Fruit fly (Drosophila melanogaster) whole organism, wandering third instar larva: ENCODE results near the gene Ptpa.
A peak's percentile ranks its signal among the peaks of the same experiment; 100 is the strongest.

Source experiments
- Abd-B ChIP-seq: fragments of >200 bp; optimal IDR thresholded peaks from 2 replicates; lab custom pipeline; 2017; ENCODE audit warnings: missing biosample characterization, missing genetic modification characterization
- CG32264 ChIP-seq: fragments of 200-800 bp; sonication (Bioruptor generic); optimal IDR thresholded peaks from 2 replicates; lab custom pipeline; 2016; ENCODE audit warnings: missing biosample characterization, missing genetic modification characterization
- CG9705 ChIP-seq: fragments of 200-800 bp; sonication (Bioruptor generic); optimal IDR thresholded peaks from 2 replicates; lab custom pipeline; 2018; ENCODE audit warnings: missing biosample characterization, mild to moderate bottlenecking, missing genetic modification characterization
- CrebA ChIP-seq: fragments of 200-800 bp; sonication (Bioruptor generic); optimal IDR thresholded peaks from 2 replicates; lab custom pipeline; 2016; ENCODE audit warnings: missing biosample characterization, mild to moderate bottlenecking, missing genetic modification characterization, borderline replicate concordance
- Dfd ChIP-seq: fragments of >200 bp; optimal IDR thresholded peaks from 2 replicates; lab custom pipeline; 2017; ENCODE audit warnings: missing biosample characterization, missing genetic modification characterization
- GATAd ChIP-seq: sonication (Bioruptor generic); optimal IDR thresholded peaks from 2 replicates; lab custom pipeline; 2016; ENCODE audit warnings: missing biosample characterization, missing genetic modification characterization
- HLH106 ChIP-seq: fragments of 200-800 bp; optimal IDR thresholded peaks from 3 replicates; lab custom pipeline; 2019; ENCODE audit warnings: missing biosample characterization, mild to moderate bottlenecking, missing genetic modification characterization, moderate library complexity
- Hnf4 ChIP-seq: fragments of 200-800 bp; sonication (Bioruptor generic); optimal IDR thresholded peaks from 2 replicates; lab custom pipeline; 2016; ENCODE audit warnings: missing biosample characterization, mild to moderate bottlenecking, missing genetic modification characterization
- Hr83 ChIP-seq: fragments of 200-300 bp; sonication (Bioruptor generic); optimal IDR thresholded peaks from 2 replicates; lab custom pipeline; 2016; ENCODE audit warnings: missing biosample characterization, mild to moderate bottlenecking, missing genetic modification characterization, moderate library complexity; ENCODE audit not compliant: poor library complexity, severe bottlenecking
- Jra ChIP-seq: sonication (Bioruptor generic); optimal IDR thresholded peaks from 2 replicates; lab custom pipeline; 2016; ENCODE audit warnings: missing biosample characterization, missing genetic modification characterization
- Mio ChIP-seq: sonication (Bioruptor generic); optimal IDR thresholded peaks from 2 replicates; lab custom pipeline; 2016; ENCODE audit warnings: missing biosample characterization, missing genetic modification characterization
- Myc ChIP-seq: fragments of >200 bp; optimal IDR thresholded peaks from 2 replicates; lab custom pipeline; 2017
- N ChIP-seq: fragments of >200 bp; optimal IDR thresholded peaks from 2 replicates; lab custom pipeline; 2018; ENCODE audit warnings: missing biosample characterization, missing external identifiers, missing genetic modification characterization
- OdsH ChIP-seq: fragments of 200-800 bp; sonication (Bioruptor generic); optimal IDR thresholded peaks from 2 replicates; lab custom pipeline; 2016; ENCODE audit warnings: missing biosample characterization, mild to moderate bottlenecking, missing genetic modification characterization
- Rel ChIP-seq, 2 experiments: fragments of 200-800 bp; sonication (Bioruptor generic) in 1 of 2; optimal IDR thresholded peaks; 2 replicates in 1 of 2; 3 replicates in 1 of 2; lab custom pipeline; 2016 to 2019; ENCODE audit warnings: mild to moderate bottlenecking in 2 of 2, missing biosample characterization in 2 of 2, missing genetic modification characterization in 2 of 2, moderate library complexity in 1 of 2
- Sp1 ChIP-seq: fragments of 200-800 bp; sonication (Bioruptor generic); optimal IDR thresholded peaks from 3 replicates; lab custom pipeline; 2019; ENCODE audit warnings: missing biosample characterization, mild to moderate bottlenecking, missing genetic modification characterization, moderate library complexity
- Vsx2 ChIP-seq: fragments of 200-300, 225-300 bp; sonication (Bioruptor generic); optimal IDR thresholded peaks from 2 replicates; lab custom pipeline; 2018; ENCODE audit warnings: missing biosample characterization, missing genetic modification characterization; ENCODE audit not compliant: partially characterized antibody
- br ChIP-seq: fragments of 200-800 bp; sonication (Bioruptor generic); optimal IDR thresholded peaks from 2 replicates; lab custom pipeline; 2016; ENCODE audit warnings: missing biosample characterization, missing genetic modification characterization
- brk ChIP-seq: fragments of 200-800 bp; sonication (Bioruptor generic); optimal IDR thresholded peaks from 2 replicates; lab custom pipeline; 2016; ENCODE audit warnings: missing biosample characterization, mild to moderate bottlenecking, missing genetic modification characterization
- dl ChIP-seq, 2 experiments: fragments of 175-275, 200-275 bp in 1 of 2; fragments of 200-275 bp in 1 of 2; sonication (Bioruptor generic); optimal IDR thresholded peaks; lab custom pipeline; 2018; ENCODE audit warnings: mild to moderate bottlenecking in 2 of 2, missing biosample characterization in 2 of 2, missing genetic modification characterization in 2 of 2, moderate library complexity in 2 of 2; ENCODE audit not compliant: partially characterized antibody in 2 of 2, insufficient read depth in 1 of 2
- dmrt93B ChIP-seq: fragments of 200-800 bp; sonication (Bioruptor generic); optimal IDR thresholded peaks from 2 replicates; lab custom pipeline; 2018; ENCODE audit warnings: missing biosample characterization, mild to moderate bottlenecking, missing genetic modification characterization
- ey ChIP-seq: fragments of 200-800 bp; sonication (Bioruptor generic); optimal IDR thresholded peaks from 2 replicates; lab custom pipeline; 2016; ENCODE audit warnings: missing biosample characterization, missing genetic modification characterization
- foxo ChIP-seq, 2 experiments: fragments of 200-800 bp; sonication (Bioruptor generic); optimal IDR thresholded peaks; 2 replicates in 1 of 2; 3 replicates in 1 of 2; lab custom pipeline; 2016 to 2017; ENCODE audit warnings: missing biosample characterization in 2 of 2, missing genetic modification characterization in 2 of 2
- fru ChIP-seq: fragments of 200-800 bp; sonication (Bioruptor generic); optimal IDR thresholded peaks from 3 replicates; lab custom pipeline; 2016; ENCODE audit warnings: missing biosample characterization, mild to moderate bottlenecking, missing genetic modification characterization
- h ChIP-seq: fragments of 200-800 bp; sonication (Bioruptor generic); optimal IDR thresholded peaks from 3 replicates; lab custom pipeline; 2016; ENCODE audit warnings: missing biosample characterization, mild to moderate bottlenecking, missing genetic modification characterization
- jim ChIP-seq: fragments of 175-275, 200-325 bp; sonication (Bioruptor generic); optimal IDR thresholded peaks from 2 replicates; lab custom pipeline; 2016; ENCODE audit warnings: missing biosample characterization, mild to moderate bottlenecking, missing genetic modification characterization
- lola ChIP-seq: fragments of >200 bp; optimal IDR thresholded peaks from 2 replicates; lab custom pipeline; 2017; ENCODE audit warnings: missing biosample characterization, missing genetic modification characterization
- pan ChIP-seq: fragments of >200 bp; optimal IDR thresholded peaks from 2 replicates; lab custom pipeline; 2017
- psq ChIP-seq: fragments of 200-800 bp; sonication (Bioruptor generic); optimal IDR thresholded peaks from 3 replicates; lab custom pipeline; 2017; ENCODE audit warnings: missing biosample characterization, mild to moderate bottlenecking, missing genetic modification characterization, moderate library complexity
- rgr ChIP-seq: fragments of 200-800 bp; sonication (Bioruptor generic); optimal IDR thresholded peaks from 3 replicates; lab custom pipeline; 2016; ENCODE audit warnings: missing biosample characterization, mild to moderate bottlenecking, missing genetic modification characterization
- sage ChIP-seq: fragments of 200-800 bp; sonication (Bioruptor generic); optimal IDR thresholded peaks from 2 replicates; lab custom pipeline; 2016; ENCODE audit warnings: missing biosample characterization, mild to moderate bottlenecking, missing genetic modification characterization
- sv ChIP-seq: fragments of 200-800 bp; sonication (Bioruptor generic); optimal IDR thresholded peaks from 3 replicates; lab custom pipeline; 2016; ENCODE audit warnings: missing biosample characterization, missing genetic modification characterization
- tai ChIP-seq: sonication (Bioruptor generic); optimal IDR thresholded peaks from 2 replicates; lab custom pipeline; 2016; ENCODE audit warnings: missing biosample characterization, missing genetic modification characterization
- usp ChIP-seq: fragments of >200 bp; optimal IDR thresholded peaks from 2 replicates; lab custom pipeline; 2017; ENCODE audit warnings: missing biosample characterization, missing genetic modification characterization
- woc ChIP-seq: sonication (Bioruptor generic); optimal IDR thresholded peaks from 2 replicates; lab custom pipeline; 2016; ENCODE audit warnings: missing biosample characterization, mild to moderate bottlenecking, missing genetic modification characterization

The Ptpa gene

dm6 chr2L:3348146-3348747, 28.6 kb upstream of the Ptpa start:
- peak; percentile 76 for TF ChIP-seq brk
- peak; percentile 89 for TF ChIP-seq tai
- peak; percentile 70 for TF ChIP-seq woc (GFP tag; lab: Kevin White, UChicago)
- peak; percentile 52 to 81 for TF ChIP-seq foxo (GFP tag; optimal IDR thresholded peaks at IDR 0.05; lab: Kevin White, UChicago)
- TF ChIP-seq Rel (GFP tag; optimal IDR thresholded peaks at IDR 0.05; lab: Kevin White, UChicago): no peak
- peak; percentile 23 for TF ChIP-seq Rel (tag; optimal IDR thresholded peaks at IDR 0.05; lab: Kevin White, UChicago)
- TF ChIP-seq GATAd: peak; percentile 63
- TF ChIP-seq lola (GFP tag; lab: Kevin White, UChicago): no peak
- no peak for TF ChIP-seq N (GFP tag; lab: Kevin White, UChicago)
- TF ChIP-seq dmrt93B (GFP tag; lab: Kevin White, UChicago): peak; percentile 67
- peak; percentile 74 for TF ChIP-seq CG32264 (GFP tag; lab: Kevin White, UChicago)
- peak; percentile 85 for TF ChIP-seq rgr (GFP tag; lab: Kevin White, UChicago)
- TF ChIP-seq HLH106: peak; percentile 82
- no peak for TF ChIP-seq CrebA
- no peak for TF ChIP-seq pan (lab: Kevin White, UChicago)
- TF ChIP-seq sv (GFP tag; lab: Kevin White, UChicago): peak; percentile 7
- peak; percentile 84 for TF ChIP-seq Sp1 (GFP tag; lab: Kevin White, UChicago)
- peak; percentile 87 for TF ChIP-seq h (GFP tag; lab: Kevin White, UChicago)
- peak; percentile 88 for TF ChIP-seq br (GFP tag; lab: Kevin White, UChicago)
- peak; percentile 6 for TF ChIP-seq CG9705 (GFP tag; lab: Kevin White, UChicago)
- TF ChIP-seq usp (GFP tag; lab: Kevin White, UChicago): no peak
- TF ChIP-seq Mio: peak; percentile 66
- peak; percentile 79 for TF ChIP-seq fru
- TF ChIP-seq dl (GFP tag; optimal IDR thresholded peaks at IDR 0.05; lab: Kevin White, UChicago; ENCODE audit: insufficient read depth in 1 of 2, partially characterized antibody in 2 of 2): no peak
- peak; percentile 91 for TF ChIP-seq OdsH (GFP tag; lab: Kevin White, UChicago)
- peak; percentile 78 for TF ChIP-seq ey
- peak; percentile 75 for TF ChIP-seq sage
- peak; percentile 85 for TF ChIP-seq psq
- peak; percentile 91 for TF ChIP-seq Hnf4 (GFP tag; lab: Kevin White, UChicago)
- peak; percentile 77 for TF ChIP-seq Jra (GFP tag; lab: Kevin White, UChicago)
- no peak for TF ChIP-seq jim (GFP tag; lab: Kevin White, UChicago)

- TF ChIP-seq fru (peak; percentile 21), h (GFP tag; lab: Kevin White, UChicago) (no peak), woc (GFP tag; lab: Kevin White, UChicago) (peak; percentile 38), Myc (lab: Kevin White, UChicago) (no peak), tai (no peak), CG32264 (GFP tag; lab: Kevin White, UChicago) (no peak), Abd-B (no peak), ey (no peak), Sp1 (GFP tag; lab: Kevin White, UChicago) (no peak), CG9705 (GFP tag; lab: Kevin White, UChicago) (no peak), usp (GFP tag; lab: Kevin White, UChicago) (no peak), Vsx2 (GFP tag; lab: Kevin White, UChicago) (no peak), br (GFP tag; lab: Kevin White, UChicago) (peak; percentile 27), Hnf4 (GFP tag; lab: Kevin White, UChicago) (no peak), OdsH (GFP tag; lab: Kevin White, UChicago) (peak; percentile 21), Rel (GFP tag; optimal IDR thresholded peaks at IDR 0.05; lab: Kevin White, UChicago) (no peak), Rel (tag; optimal IDR thresholded peaks at IDR 0.05; lab: Kevin White, UChicago) (no peak), dl (GFP tag; optimal IDR thresholded peaks at IDR 0.05; lab: Kevin White, UChicago; ENCODE audit: insufficient read depth in 1 of 2, partially characterized antibody in 2 of 2) (no peak), HLH106 (no peak)
Observed at dm6 chr2L:3351575-3352219, 25.1 kb upstream of the Ptpa start.

- TF ChIP-seq foxo (GFP tag; optimal IDR thresholded peaks at IDR 0.05; lab: Kevin White, UChicago) (no peak), Dfd (GFP tag; lab: Kevin White, UChicago) (peak; percentile 94), h (GFP tag; lab: Kevin White, UChicago) (no peak), CG32264 (GFP tag; lab: Kevin White, UChicago) (no peak), tai (no peak), Rel (GFP tag; optimal IDR thresholded peaks at IDR 0.05; lab: Kevin White, UChicago) (no peak), Rel (tag; optimal IDR thresholded peaks at IDR 0.05; lab: Kevin White, UChicago) (no peak), pan (lab: Kevin White, UChicago) (no peak), Hr83 (no peak)
Observed at dm6 chr2L:3352927-3353326, 23.9 kb upstream of the Ptpa start.
